Fruit fly (Drosophila melanogaster) S2 (cell line): Measurements from ENCODE around the gene CG42688.

ENCODE experiments used
- CG8478 ChIP-seq: fragments of >200 bp; optimal IDR thresholded peaks from 2 replicates; lab custom pipeline; 2018
- CTCF ChIP-seq, 2 experiments: fragments of >200 bp; optimal IDR thresholded peaks; 2 replicates each; lab custom pipeline; 2018

DNA sequence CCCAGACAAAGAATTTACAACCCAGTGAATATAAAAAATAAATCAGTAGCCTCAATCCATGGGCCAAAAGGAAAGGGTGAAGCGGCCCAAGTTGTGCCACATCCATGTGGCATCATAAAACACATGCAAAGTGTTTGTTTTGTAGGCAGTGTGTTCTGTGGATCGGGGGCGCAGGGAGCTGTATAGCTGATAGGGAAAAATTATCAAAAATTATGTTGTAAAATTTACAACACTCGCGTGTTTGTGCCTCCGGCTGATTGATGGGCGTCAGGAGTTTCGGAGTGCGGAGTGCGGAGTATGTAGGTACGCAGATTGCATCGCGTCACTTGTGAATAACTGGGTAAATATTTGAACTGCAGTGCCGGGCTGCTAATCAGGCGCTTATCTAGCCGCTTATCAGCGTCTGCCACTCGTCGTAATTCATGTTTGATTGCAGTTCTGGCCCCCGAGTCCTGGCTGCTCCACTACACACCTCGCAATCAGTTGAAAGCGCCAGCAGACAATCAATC, 9.2 kb upstream of the CG42688 start:
- TF ChIP-seq CTCF (optimal IDR thresholded peaks at IDR 0.05; lab: Kevin White, UChicago) (no peak), CG8478 (lab: Kevin White, UChicago) (no peak)
